Worm (Caenorhabditis elegans): ENCODE measurements around the gene F21G4.6.

- no peak for TF ChIP-seq efl-1 (optimal IDR thresholded peaks at IDR 0.05)
- no peak for TF ChIP-seq efl-1 (GFP tag; optimal IDR thresholded peaks at IDR 0.05 in 1 of 2)
- no peak for TF ChIP-seq C04F5.9 (tag; optimal IDR thresholded peaks at IDR 0.05)
- TF ChIP-seq unc-130 (tag; optimal IDR thresholded peaks at IDR 0.05) = no peak
- no peak for TF ChIP-seq mab-9 (GFP tag; IDR thresholded peaks at IDR 0.05)
- no peak for TF ChIP-seq ama-1 (optimal IDR thresholded peaks at IDR 0.05)
- TF ChIP-seq hlh-17 (GFP tag; optimal IDR thresholded peaks at IDR 0.05; ENCODE audit: borderline replicate concordance) = no peak
- no peak for TF ChIP-seq skn-1 (tag; optimal IDR thresholded peaks at IDR 0.05)
Observed at ce11 chrX:9894844-9895243, 22.4 kb downstream of the F21G4.6 start, which contains the start of gene F21G4.3.
